Worm (Caenorhabditis elegans) whole organism, mixed stage, embryonic: ENCODE data around the gene C13A2.5.

Experiments used
- ces-1 ChIP-seq: fragments of 150-350 bp; optimal IDR thresholded peaks from 2 replicates; lab custom pipeline; 2014; ENCODE audit warnings: missing biosample characterization, missing genetic modification reagents, missing genetic modification characterization
- ham-2 ChIP-seq: fragments of 200-800 bp; sonication (Bioruptor generic); optimal IDR thresholded peaks from 2 replicates; lab custom pipeline; 2018; ENCODE audit warnings: mild to moderate bottlenecking, missing genetic modification characterization, missing compliant biosample characterization
- lsy-2 ChIP-seq: fragments of 150-350 bp; optimal IDR thresholded peaks from 2 replicates; lab custom pipeline; 2014; ENCODE audit warnings: missing biosample characterization, missing genetic modification characterization
- mep-1 ChIP-seq: fragments of 150-350 bp; optimal IDR thresholded peaks from 2 replicates; lab custom pipeline; 2017; ENCODE audit warnings: missing biosample characterization, missing genetic modification reagents, missing genetic modification characterization, inconsistent platforms
- nhr-28 ChIP-seq: fragments of 150-350 bp; optimal IDR thresholded peaks from 2 replicates; lab custom pipeline; 2014; ENCODE audit warnings: missing biosample characterization, missing genetic modification characterization
- snpc-4 ChIP-seq: fragments of 150-350 bp; optimal IDR thresholded peaks from 2 replicates; lab custom pipeline; 2014; ENCODE audit warnings: missing biosample characterization, missing genetic modification characterization
- unc-62 ChIP-seq: fragments of 150-350 bp; optimal IDR thresholded peaks from 2 replicates; lab custom pipeline; 2014; ENCODE audit warnings: missing biosample characterization, missing genetic modification reagents, missing genetic modification characterization
- ztf-11 ChIP-seq: fragments of 150-350 bp; optimal IDR thresholded peaks from 2 replicates; lab custom pipeline; 2014; ENCODE audit warnings: missing biosample characterization, missing genetic modification characterization

DNA sequence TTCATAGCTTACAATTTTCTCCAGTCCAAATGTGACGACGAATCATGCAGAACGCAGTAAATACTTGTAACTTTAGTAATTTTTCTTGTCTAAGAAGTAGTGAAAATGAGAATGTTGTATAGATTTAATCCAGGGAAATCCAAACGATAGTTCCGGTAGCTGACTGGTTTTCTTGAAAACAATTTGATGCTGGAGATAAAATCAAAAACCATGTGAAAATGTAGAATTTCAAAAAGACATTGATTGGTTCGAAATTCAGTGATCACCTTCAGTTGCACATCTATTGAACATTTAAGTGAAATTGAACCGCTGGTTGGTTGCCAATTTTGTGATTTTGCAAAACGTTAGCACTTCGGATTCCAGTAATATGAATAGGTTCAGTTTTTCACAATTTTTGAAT, 11.5 kb upstream of the C13A2.5 start, which contains the start of gene C13A2.9:
- TF ChIP-seq mep-1 (tag; lab: Kevin White, UChicago) (no peak), lsy-2 (tag; lab: Kevin White, UChicago) (no peak), ham-2 (no peak), ztf-11 (tag; lab: Kevin White, UChicago) (no peak), nhr-28 (tag; lab: Kevin White, UChicago) (no peak), ces-1 (GFP tag; lab: Kevin White, UChicago) (no peak), unc-62 (no peak), snpc-4 (tag; lab: Kevin White, UChicago) (no peak)
